Worm (Caenorhabditis elegans) whole organism, L1 larva: ENCODE data around the gene F54F7.8.

Experiments
- ceh-82 ChIP-seq, 3 experiments: fragments of 150-350 bp in 1 of 3; sonication (generic microtip) in 2 of 3; optimal IDR thresholded peaks; 2 replicates each; lab custom pipeline; 2014 to 2017; ENCODE audit warnings: missing biosample characterization in 3 of 3, missing genetic modification characterization in 3 of 3
- egl-27 ChIP-seq, 2 experiments: fragments of 150-350 bp in 1 of 2; sonication (generic microtip); optimal IDR thresholded peaks; 3 replicates each; lab custom pipeline; 2017 to 2018; ENCODE audit warnings: missing biosample characterization in 2 of 2, missing genetic modification characterization in 2 of 2, missing genetic modification reagents in 2 of 2
- lin-13 ChIP-seq: fragments of 150-350 bp; optimal IDR thresholded peaks from 2 replicates; lab custom pipeline; 2014; ENCODE audit warnings: missing biosample characterization, missing genetic modification reagents, missing genetic modification characterization
- nhr-237 ChIP-seq: fragments of 150-350 bp; optimal IDR thresholded peaks from 2 replicates; lab custom pipeline; 2014; ENCODE audit warnings: missing biosample characterization, missing genetic modification characterization
- nhr-76 ChIP-seq: sonication (generic microtip); optimal IDR thresholded peaks from 2 replicates; lab custom pipeline; 2017; ENCODE audit warnings: missing biosample characterization, missing genetic modification characterization
- snpc-4 ChIP-seq: fragments of 150-350 bp; optimal IDR thresholded peaks from 2 replicates; lab custom pipeline; 2014; ENCODE audit warnings: missing biosample characterization, missing genetic modification characterization
- unc-130 ChIP-seq: fragments of 150-350 bp; optimal IDR thresholded peaks from 2 replicates; lab custom pipeline; 2017; ENCODE audit warnings: missing biosample characterization, missing genetic modification characterization, inconsistent platforms
- unc-62 ChIP-seq: fragments of 150-350 bp; optimal IDR thresholded peaks from 2 replicates; lab custom pipeline; 2014; ENCODE audit warnings: missing biosample characterization, missing genetic modification reagents, missing genetic modification characterization
- ztf-11 ChIP-seq, 2 experiments: sonication (generic microtip); optimal IDR thresholded peaks; 2 replicates each; lab custom pipeline; 2016 to 2017; ENCODE audit warnings: missing genetic modification characterization in 2 of 2, missing biosample characterization in 1 of 2, missing compliant biosample characterization in 1 of 2

DNA sequence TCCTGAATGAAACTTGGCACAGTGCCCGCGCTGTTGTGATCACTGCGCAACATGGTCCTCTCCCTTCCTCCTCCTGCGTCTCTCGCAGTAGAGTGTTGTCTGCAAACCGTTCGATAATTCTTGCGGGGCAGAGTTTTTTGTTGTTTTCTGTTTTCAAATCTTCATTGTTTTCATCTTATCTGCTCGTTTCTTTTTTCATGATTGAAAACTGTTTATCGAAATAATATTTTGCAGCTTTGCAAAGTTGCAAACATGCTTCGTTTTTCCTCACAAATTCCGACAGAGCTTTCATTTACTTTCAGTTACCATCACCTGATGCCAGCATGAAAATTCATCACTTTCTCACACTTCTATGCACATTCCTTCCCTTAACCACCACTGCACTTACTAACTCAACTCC is 2.4 kb upstream of the F54F7.8 start, which contains the start of gene mes-1:
- TF ChIP-seq egl-27 (tag; optimal IDR thresholded peaks at IDR 0.05; lab: Kevin White, UChicago) (no peak), lin-13 (GFP tag; lab: Kevin White, UChicago) (no peak), ztf-11 (tag; optimal IDR thresholded peaks at IDR 0.05; lab: Kevin White, UChicago) (no peak), unc-130 (tag; lab: Kevin White, UChicago) (no peak), ceh-82 (tag; optimal IDR thresholded peaks at IDR 0.05; lab: Kevin White, UChicago) (no peak), unc-62 (GFP tag; lab: Kevin White, UChicago) (no peak), nhr-76 (tag; lab: Kevin White, UChicago) (no peak), nhr-237 (tag; lab: Kevin White, UChicago) (no peak), snpc-4 (tag; lab: Kevin White, UChicago) (no peak)
